Worm (Caenorhabditis elegans) whole organism, L1 larva: ENCODE results near the gene C18D4.6.

Experiments used
- C04F5.9 ChIP-seq: sonication (generic microtip); optimal IDR thresholded peaks from 2 replicates; lab custom pipeline; 2016; ENCODE audit warnings: missing genetic modification characterization, missing compliant biosample characterization
- C34B4.2 ChIP-seq: sonication (generic microtip); optimal IDR thresholded peaks from 2 replicates; lab custom pipeline; 2017; ENCODE audit warnings: mild to moderate bottlenecking, missing genetic modification characterization, missing compliant biosample characterization
- F16B12.6 ChIP-seq: fragments of 150-350 bp; optimal IDR thresholded peaks from 2 replicates; lab custom pipeline; 2014; ENCODE audit warnings: missing biosample characterization, missing genetic modification characterization
- Y116A8C.19 ChIP-seq: sonication (generic microtip); optimal IDR thresholded peaks from 2 replicates; lab custom pipeline; 2016; ENCODE audit warnings: missing compliant biosample characterization, missing genetic modification characterization, borderline replicate concordance
- aha-1 ChIP-seq: fragments of 150-350 bp; optimal IDR thresholded peaks from 2 replicates; lab custom pipeline; 2014; ENCODE audit warnings: missing biosample characterization, missing genetic modification characterization
- ceh-63 ChIP-seq: fragments of 200-800 bp; sonication (Bioruptor generic); optimal IDR thresholded peaks from 2 replicates; lab custom pipeline; 2018; ENCODE audit warnings: mild to moderate bottlenecking, missing genetic modification characterization, missing compliant biosample characterization
- dsc-1 ChIP-seq: sonication (generic microtip); optimal IDR thresholded peaks from 2 replicates; lab custom pipeline; 2016; ENCODE audit warnings: mild to moderate bottlenecking, missing genetic modification characterization, missing compliant biosample characterization
- efl-1 ChIP-seq, 4 experiments: fragments of 150-350 bp; optimal IDR thresholded peaks in 3 of 4; peaks in 1 of 4; 1 replicate in 1 of 4; 2 replicates in 3 of 4; lab custom pipeline; 2014; ENCODE audit warnings: missing biosample characterization in 2 of 4, missing genetic modification characterization in 2 of 4, missing genetic modification reagents in 2 of 4
- egl-13 ChIP-seq: sonication (generic microtip); optimal IDR thresholded peaks from 2 replicates; lab custom pipeline; 2016; ENCODE audit warnings: missing genotype, missing genetic modification reagents, missing genetic modification characterization, missing compliant biosample characterization
- egl-27 ChIP-seq, 2 experiments: fragments of 150-350 bp in 1 of 2; sonication (generic microtip); optimal IDR thresholded peaks; 3 replicates each; lab custom pipeline; 2017 to 2018; ENCODE audit warnings: missing biosample characterization in 2 of 2, missing genetic modification characterization in 2 of 2, missing genetic modification reagents in 2 of 2
- elt-2 ChIP-seq: sonication (generic microtip); optimal IDR thresholded peaks from 2 replicates; lab custom pipeline; 2016; ENCODE audit warnings: missing genetic modification characterization, mild to moderate bottlenecking, inconsistent platforms, missing compliant biosample characterization, missing genetic modification reagents
- ets-5 ChIP-seq: fragments of 200-800 bp; sonication (Bioruptor generic); IDR thresholded peaks from 2 replicates; pipeline ENCODE4 v1.3.6; 2022; ENCODE audit warnings: missing genetic modification characterization, missing compliant biosample characterization
- fkh-10 ChIP-seq: sonication (generic microtip); optimal IDR thresholded peaks from 2 replicates; lab custom pipeline; 2017; ENCODE audit warnings: missing biosample characterization, missing genetic modification reagents, missing genetic modification characterization
- fkh-4 ChIP-seq: sonication (generic microtip); optimal IDR thresholded peaks from 2 replicates; lab custom pipeline; 2016; ENCODE audit warnings: missing compliant biosample characterization, missing genetic modification characterization, borderline replicate concordance
- fkh-8 ChIP-seq: sonication (generic microtip); optimal IDR thresholded peaks from 2 replicates; lab custom pipeline; 2016; ENCODE audit warnings: mild to moderate bottlenecking, missing genetic modification characterization, missing compliant biosample characterization
- irx-1 ChIP-seq: sonication (generic microtip); optimal IDR thresholded peaks from 2 replicates; lab custom pipeline; 2016; ENCODE audit warnings: missing genetic modification characterization, missing compliant biosample characterization
- isw-1 ChIP-seq: fragments of 200-800 bp; sonication (Bioruptor generic); IDR thresholded peaks from 2 replicates; pipeline ENCODE4 v1.3.6; 2022; ENCODE audit warnings: missing genetic modification characterization, missing compliant biosample characterization
- lin-13 ChIP-seq: fragments of 150-350 bp; optimal IDR thresholded peaks from 2 replicates; lab custom pipeline; 2014; ENCODE audit warnings: missing biosample characterization, missing genetic modification reagents, missing genetic modification characterization
- lin-14 ChIP-seq: fragments of 200-800 bp; sonication (Bioruptor generic); optimal IDR thresholded peaks from 2 replicates; lab custom pipeline; 2018; ENCODE audit warnings: mild to moderate bottlenecking, missing genetic modification characterization, moderate library complexity, missing compliant biosample characterization
- lin-15B ChIP-seq: fragments of 150-350 bp; sonication (generic microtip); optimal IDR thresholded peaks from 3 replicates; lab custom pipeline; 2014; ENCODE audit warnings: missing biosample characterization, missing genetic modification characterization
- lin-35 ChIP-seq, 2 experiments: fragments of 150-350 bp; optimal IDR thresholded peaks; 2 replicates each; lab custom pipeline; 2014; ENCODE audit warnings: missing biosample characterization in 2 of 2, missing genetic modification characterization in 2 of 2, missing genetic modification reagents in 2 of 2
- lsy-2 ChIP-seq, 2 experiments: fragments of 150-350 bp; optimal IDR thresholded peaks; 2 replicates each; lab custom pipeline; 2014; ENCODE audit warnings: missing biosample characterization in 2 of 2, missing genetic modification characterization in 2 of 2
- mdl-1 ChIP-seq, 2 experiments: fragments of 150-350 bp; optimal IDR thresholded peaks; 2 replicates each; lab custom pipeline; 2014 to 2017; ENCODE audit warnings: missing biosample characterization in 2 of 2, missing genetic modification characterization in 2 of 2, inconsistent platforms in 1 of 2
- nhr-11 ChIP-seq: fragments of 150-350 bp; optimal IDR thresholded peaks from 2 replicates; lab custom pipeline; 2014; ENCODE audit warnings: missing biosample characterization, missing genetic modification characterization
- nhr-237 ChIP-seq: fragments of 150-350 bp; optimal IDR thresholded peaks from 2 replicates; lab custom pipeline; 2014; ENCODE audit warnings: missing biosample characterization, missing genetic modification characterization
- nhr-28 ChIP-seq: fragments of 150-350 bp; optimal IDR thresholded peaks from 2 replicates; lab custom pipeline; 2014; ENCODE audit warnings: missing biosample characterization, missing genetic modification characterization
- nhr-47 ChIP-seq: sonication (generic microtip); optimal IDR thresholded peaks from 2 replicates; lab custom pipeline; 2016; ENCODE audit warnings: mild to moderate bottlenecking, missing genetic modification characterization, moderate library complexity, missing compliant biosample characterization
- nhr-84 ChIP-seq: sonication (generic microtip); optimal IDR thresholded peaks from 2 replicates; lab custom pipeline; 2017; ENCODE audit warnings: missing biosample characterization, missing genetic modification characterization
- nhr-85 ChIP-seq: sonication (generic microtip); peaks from one replicate; lab custom pipeline; 2016; ENCODE audit warnings: missing genetic modification characterization, inconsistent platforms, missing compliant biosample characterization
- rnt-1 ChIP-seq: sonication (generic microtip); optimal IDR thresholded peaks from 2 replicates; lab custom pipeline; 2016; ENCODE audit warnings: mild to moderate bottlenecking, missing genetic modification characterization, moderate library complexity, missing compliant biosample characterization
- snpc-4 ChIP-seq: fragments of 150-350 bp; optimal IDR thresholded peaks from 2 replicates; lab custom pipeline; 2014; ENCODE audit warnings: missing biosample characterization, missing genetic modification characterization
- swsn-7 ChIP-seq: sonication (generic microtip); optimal IDR thresholded peaks from 2 replicates; lab custom pipeline; 2016; ENCODE audit warnings: missing genetic modification characterization, missing compliant biosample characterization
- unc-130 ChIP-seq: fragments of 150-350 bp; optimal IDR thresholded peaks from 2 replicates; lab custom pipeline; 2017; ENCODE audit warnings: missing biosample characterization, missing genetic modification characterization, inconsistent platforms
- unc-86 ChIP-seq: sonication (generic microtip); optimal IDR thresholded peaks from 2 replicates; lab custom pipeline; 2016; ENCODE audit warnings: missing genetic modification characterization, missing compliant biosample characterization
- zag-1 ChIP-seq: fragments of 150-350 bp; optimal IDR thresholded peaks from 2 replicates; lab custom pipeline; 2014; ENCODE audit warnings: missing biosample characterization, missing genetic modification characterization
- zip-4 ChIP-seq: fragments of 200-800 bp; sonication (Bioruptor generic); optimal IDR thresholded peaks from 2 replicates; lab custom pipeline; 2018; ENCODE audit warnings: mild to moderate bottlenecking, missing genetic modification characterization, moderate library complexity, missing compliant biosample characterization
- ztf-11 ChIP-seq, 2 experiments: sonication (generic microtip); optimal IDR thresholded peaks; 2 replicates each; lab custom pipeline; 2016 to 2017; ENCODE audit warnings: missing genetic modification characterization in 2 of 2, missing biosample characterization in 1 of 2, missing compliant biosample characterization in 1 of 2
- ztf-4 ChIP-seq: fragments of 150-350 bp; optimal IDR thresholded peaks from 2 replicates; lab custom pipeline; 2014; ENCODE audit warnings: missing biosample characterization, missing genetic modification characterization

Gene C18D4.6

ce11 chrV:17551396-17551795, 13.2 kb upstream of the C18D4.6 start (continued):
- TF ChIP-seq lsy-2 (tag; optimal IDR thresholded peaks at IDR 0.05; lab: Kevin White, UChicago): no peak

ce11 chrV:17549362-17549761, 11.2 kb upstream of the C18D4.6 start, which contains the start of gene fbxa-176:
Gene fbxa-176, plus strand, starts transcription at chrV:17549675.
- no peak for TF ChIP-seq efl-1 (optimal IDR thresholded peaks at IDR 0.05; lab: Kevin White, UChicago)
- TF ChIP-seq efl-1 (GFP tag; optimal IDR thresholded peaks at IDR 0.05 in 1 of 2; lab: Kevin White, UChicago): peak in 1 of 2 experiments; percentile 66
- no peak for TF ChIP-seq ceh-63 (GFP tag; lab: Kevin White, UChicago)
- no peak for TF ChIP-seq isw-1 (GFP tag; lab: Robert Waterston, UW)
- TF ChIP-seq Y116A8C.19: no peak
- TF ChIP-seq egl-27 (tag; optimal IDR thresholded peaks at IDR 0.05; lab: Kevin White, UChicago): no peak
- no peak for TF ChIP-seq ztf-4 (tag; lab: Kevin White, UChicago)
- TF ChIP-seq fkh-4: no peak
- no peak for TF ChIP-seq unc-130 (tag; lab: Kevin White, UChicago)
- peak in 1 of 2 experiments; percentile 10 for TF ChIP-seq lin-35 (GFP tag; optimal IDR thresholded peaks at IDR 0.05; lab: Kevin White, UChicago)
- no peak for TF ChIP-seq lsy-2 (tag; optimal IDR thresholded peaks at IDR 0.05; lab: Kevin White, UChicago)
- no peak for TF ChIP-seq zip-4 (GFP tag; lab: Kevin White, UChicago)
- TF ChIP-seq irx-1 (tag; lab: Kevin White, UChicago): no peak

ce11 chrV:17548635-17549034, 10.5 kb upstream of the C18D4.6 start:
- TF ChIP-seq zip-4 (GFP tag; lab: Kevin White, UChicago): no peak
- no peak for TF ChIP-seq nhr-28
- TF ChIP-seq lin-15B: no peak
- TF ChIP-seq irx-1 (tag; lab: Kevin White, UChicago): no peak
- TF ChIP-seq nhr-85: no peak
- TF ChIP-seq unc-130 (tag; lab: Kevin White, UChicago): no peak
- no peak for TF ChIP-seq lin-13 (GFP tag; lab: Kevin White, UChicago)
- no peak for TF ChIP-seq egl-13 (tag; lab: Kevin White, UChicago)
- no peak for TF ChIP-seq C04F5.9 (tag; lab: Kevin White, UChicago)

- no peak for TF ChIP-seq nhr-85
- peak; percentile 36 for TF ChIP-seq elt-2 (tag; lab: Kevin White, UChicago)
- TF ChIP-seq, all 84 proteins: peak for 1
Observed at ce11 chrV:17546931-17547330, 8.8 kb upstream of the C18D4.6 start.

- TF ChIP-seq rnt-1 (peak; percentile 8), C34B4.2 (tag; lab: Kevin White, UChicago) (no peak), snpc-4 (tag; lab: Kevin White, UChicago) (peak; percentile 12), efl-1 (optimal IDR thresholded peaks at IDR 0.05; lab: Kevin White, UChicago) (no peak), efl-1 (GFP tag; optimal IDR thresholded peaks at IDR 0.05 in 1 of 2; lab: Kevin White, UChicago) (peak in 1 of 2 experiments; percentile 71)
Observed at ce11 chrV:17542304-17542703, 4.1 kb upstream of the C18D4.6 start.

- TF ChIP-seq zag-1 (tag; lab: Kevin White, UChicago) (no peak), egl-13 (tag; lab: Kevin White, UChicago) (no peak), egl-27 (tag; optimal IDR thresholded peaks at IDR 0.05; lab: Kevin White, UChicago) (no peak), F16B12.6 (no peak)
Observed at ce11 chrV:17540295-17540694, 2.1 kb upstream of the C18D4.6 start, which contains the start of gene srz-25. Gene srz-25, plus strand, starts transcription at chrV:17540595.

- TF ChIP-seq fkh-10: no peak
- peak; percentile 2 for TF ChIP-seq dsc-1 (tag; lab: Kevin White, UChicago)
Observed at ce11 chrV:17539289-17539688, 1.1 kb upstream of the C18D4.6 start.

- TF ChIP-seq unc-86 (tag; lab: Kevin White, UChicago) (no peak), egl-13 (tag; lab: Kevin White, UChicago) (no peak), mdl-1 (tag; optimal IDR thresholded peaks at IDR 0.05; lab: Kevin White, UChicago) (no peak), aha-1 (no peak), ztf-11 (tag; optimal IDR thresholded peaks at IDR 0.05; lab: Kevin White, UChicago) (no peak), nhr-11 (no peak), dsc-1 (tag; lab: Kevin White, UChicago) (no peak), nhr-237 (tag; lab: Kevin White, UChicago) (no peak), ets-5 (GFP tag; lab: Robert Waterston, UW) (no peak), lin-14 (no peak), irx-1 (tag; lab: Kevin White, UChicago) (no peak), fkh-8 (tag; lab: Kevin White, UChicago) (no peak), nhr-85 (no peak), nhr-47 (tag; lab: Kevin White, UChicago) (no peak), swsn-7 (tag; lab: Kevin White, UChicago) (no peak), nhr-84 (no peak)
Observed at ce11 chrV:17533200-17533599, 5.0 kb downstream of the C18D4.6 start.
